Fruit fly (Drosophila melanogaster) Kc167 (cell line): ENCODE measurements around the gene CG10211.

Experiments
- Myc ChIP-seq: fragments of >200 bp; optimal IDR thresholded peaks from 2 replicates; lab custom pipeline; 2017; ENCODE audit warnings: missing external identifiers
- Sin3A ChIP-seq: fragments of >200 bp; optimal IDR thresholded peaks from 2 replicates; lab custom pipeline; 2018; ENCODE audit warnings: missing external identifiers
- h ChIP-seq: fragments of >200 bp; optimal IDR thresholded peaks from 3 replicates; lab custom pipeline; 2018; ENCODE audit warnings: missing external identifiers
- insv ChIP-seq: fragments of >200 bp; optimal IDR thresholded peaks from 3 replicates; lab custom pipeline; 2018; ENCODE audit warnings: missing external identifiers
- psq ChIP-seq: fragments of >200 bp; optimal IDR thresholded peaks from 2 replicates; lab custom pipeline; 2017; ENCODE audit warnings: missing external identifiers
- ttk ChIP-seq: sonication (Bioruptor generic); optimal IDR thresholded peaks from 2 replicates; lab custom pipeline; 2017; ENCODE audit warnings: missing external identifiers

dm6 chr2L:18505475-18505874, 11.8 kb upstream of the CG10211 start:
- TF ChIP-seq insv (lab: Kevin White, UChicago) (no peak), h (no peak), psq (lab: Kevin White, UChicago) (no peak), ttk (lab: Kevin White, UChicago) (no peak), Sin3A (no peak), Myc (no peak)
